Fruit fly (Drosophila melanogaster): ENCODE measurements around the gene loco.

Gene loco

dm6 chr3R:22597344-22597954 lies 41.7 kb downstream of the loco start (continued):
- TF ChIP-seq zf30C (GFP tag; optimal IDR thresholded peaks at IDR 0.05) (no peak), CG18619 (GFP tag; optimal IDR thresholded peaks at IDR 0.05) (peak; percentile 40), CG10654 (GFP tag; optimal IDR thresholded peaks at IDR 0.05) (no peak), mam (GFP tag; optimal IDR thresholded peaks at IDR 0.05) (peak; percentile 73), chinmo (GFP tag; IDR thresholded peaks at IDR 0.05; ENCODE audit: partially characterized antibody) (no peak), ash1 (GFP tag; optimal IDR thresholded peaks at IDR 0.05) (no peak), jumu (GFP tag; optimal IDR thresholded peaks at IDR 0.05) (peak; percentile 66), H15 (GFP tag; IDR thresholded peaks at IDR 0.05) (peak; percentile 78; the same call in 2 of the 3 replicates), CG17186 (GFP tag; optimal IDR thresholded peaks at IDR 0.05) (peak; percentile 29), Max (GFP tag; optimal IDR thresholded peaks at IDR 0.05) (no peak), pfk (GFP tag; optimal IDR thresholded peaks at IDR 0.05) (no peak), Ptx1 (GFP tag; IDR thresholded peaks at IDR 0.05) (peak; percentile 82), CG1603 (tag; optimal IDR thresholded peaks at IDR 0.05) (no peak), CG17912 (GFP tag; optimal IDR thresholded peaks at IDR 0.05) (no peak), tx (GFP tag; optimal IDR thresholded peaks at IDR 0.05) (peak; percentile 60), CG31365 (tag; optimal IDR thresholded peaks at IDR 0.05) (peak; percentile 10), abd-A (tag; optimal IDR thresholded peaks at IDR 0.05) (no peak), phol (tag; optimal IDR thresholded peaks at IDR 0.05) (peak; percentile 77), NC2β (GFP tag; optimal IDR thresholded peaks at IDR 0.05) (peak; percentile 62), CG6689 (GFP tag; IDR thresholded peaks at IDR 0.05) (peak; percentile 77), gce (GFP tag; IDR thresholded peaks at IDR 0.05) (peak; percentile 82; the same call in 2 of the 3 replicates), tup (GFP tag; optimal IDR thresholded peaks at IDR 0.05) (no peak), Hsf (GFP tag; optimal IDR thresholded peaks at IDR 0.05) (peak; percentile 70), sug (tag; optimal IDR thresholded peaks at IDR 0.05) (peak; percentile 85), wor (GFP tag; IDR thresholded peaks at IDR 0.05) (peak; percentile 69; the same call in 1 of the 2 replicates), pb (GFP tag; optimal IDR thresholded peaks at IDR 0.05) (peak; percentile 53), CG11456 (GFP tag; IDR thresholded peaks at IDR 0.05) (peak; percentile 73; the same call in 2 of the 3 replicates), Six4 (GFP tag; optimal IDR thresholded peaks at IDR 0.05) (peak; percentile 56), Gsc (GFP tag; IDR thresholded peaks at IDR 0.05) (peak; percentile 65), CG4617 (GFP tag; optimal IDR thresholded peaks at IDR 0.05; ENCODE audit: borderline replicate concordance) (no peak), tio (GFP tag; optimal IDR thresholded peaks at IDR 0.05) (no peak), odd (GFP tag; optimal IDR thresholded peaks at IDR 0.05) (peak; percentile 66), CG11504 (tag; optimal IDR thresholded peaks at IDR 0.05) (no peak), Med (GFP tag) (peak; percentile 93), CG5953 (GFP tag; IDR thresholded peaks at IDR 0.05) (peak; percentile 87), Dip2 (GFP tag; IDR thresholded peaks at IDR 0.05) (no peak), CG43689 (GFP tag; IDR thresholded peaks at IDR 0.05) (0 out of 2 replicates have a peak, but pooled peaks have one; percentile 30), CG3847 (GFP tag; IDR thresholded peaks at IDR 0.05) (peak; percentile 59), nau (GFP tag; optimal IDR thresholded peaks at IDR 0.05) (no peak), CG4820 (GFP tag; optimal IDR thresholded peaks at IDR 0.05) (peak; percentile 67), bbx (GFP tag; IDR thresholded peaks at IDR 0.05; ENCODE audit: partially characterized antibody) (no peak), Sox100B (GFP tag; optimal IDR thresholded peaks at IDR 0.05) (no peak), CG30431 (GFP tag; optimal IDR thresholded peaks at IDR 0.05) (peak; percentile 47), prd (optimal IDR thresholded peaks at IDR 0.05) (no peak), prd (GFP tag; IDR thresholded peaks at IDR 0.05) (peak; percentile 86), chn (GFP tag; optimal IDR thresholded peaks at IDR 0.05) (peak; percentile 41), CG2120 (GFP tag; optimal IDR thresholded peaks at IDR 0.05) (peak; percentile 49), H2.0 (GFP tag; IDR thresholded peaks at IDR 0.05) (peak; percentile 75), chm (GFP tag; IDR thresholded peaks at IDR 0.05) (peak; percentile 64), C15 (GFP tag; IDR thresholded peaks at IDR 0.05) (no peak), Atf3 (GFP tag; optimal IDR thresholded peaks at IDR 0.05) (peak; percentile 29)
